Worm (Caenorhabditis elegans): Measurements from ENCODE around the gene nhr-55.

nhr-55 gene

DNA sequence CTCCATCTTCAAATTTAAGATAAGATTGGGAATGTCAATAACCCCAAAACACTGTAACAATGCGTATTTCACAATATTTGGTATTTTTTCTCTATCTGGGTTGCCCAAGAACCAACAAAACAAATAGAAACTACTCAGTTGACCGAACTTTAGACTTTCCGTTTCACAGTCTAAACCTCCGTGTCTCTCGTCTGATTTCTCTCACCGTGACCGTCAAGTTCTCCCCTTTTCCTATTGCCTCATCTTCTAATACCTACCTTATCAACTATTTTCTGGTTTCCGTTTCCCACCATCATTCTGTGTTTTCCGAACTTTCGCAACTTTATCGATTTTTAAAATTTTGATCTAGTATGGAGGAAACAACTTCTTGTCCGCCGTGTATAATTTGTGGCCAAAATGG, 16.3 kb downstream of the nhr-55 start, which contains the start of gene nhr-131 (continued):
- TF ChIP-seq nhr-90 (tag; optimal IDR thresholded peaks at IDR 0.05; ENCODE audit: poor library complexity) (peak; percentile 45), snu-23 (GFP tag; optimal IDR thresholded peaks at IDR 0.05) (peak; percentile 38), Y116A8C.19 (tag; optimal IDR thresholded peaks at IDR 0.05; ENCODE audit: borderline replicate concordance) (no peak), ztf-11 (tag; optimal IDR thresholded peaks at IDR 0.05) (no peak), pag-3 (tag; optimal IDR thresholded peaks at IDR 0.05; ENCODE audit: borderline replicate concordance, insufficient read depth) (no peak), elt-2 (tag; optimal IDR thresholded peaks at IDR 0.05) (peak; percentile 34), lin-35 (GFP tag; optimal IDR thresholded peaks at IDR 0.05) (peak in 1 of 2 experiments; percentile 60), ceh-63 (GFP tag; optimal IDR thresholded peaks at IDR 0.05) (no peak), nhr-71 (tag; optimal IDR thresholded peaks at IDR 0.05) (peak; percentile 29)

DNA sequence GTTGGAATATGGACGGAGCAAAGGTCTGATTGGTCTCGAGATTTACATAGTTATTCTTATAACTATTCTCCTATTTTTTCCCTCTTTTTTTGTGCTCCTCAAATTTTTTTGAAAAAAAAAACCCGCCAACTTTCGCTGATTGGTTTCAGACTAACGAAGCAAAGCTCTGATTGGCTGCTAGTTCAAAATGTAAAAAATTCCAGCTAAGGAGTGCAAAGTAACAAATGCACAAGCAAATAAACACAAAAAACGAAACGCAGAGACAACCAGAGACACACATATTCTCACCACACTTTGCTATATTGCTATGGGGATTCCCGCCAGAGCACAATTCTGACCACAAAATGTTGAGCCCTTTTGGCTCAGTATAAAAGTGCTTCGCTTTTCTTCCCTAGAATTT, 19.4 kb downstream of the nhr-55 start, which contains the start of gene T01G6.1:
Gene T01G6.1 (plus strand): TSS at position 301 of the 400 bp plus-strand sequence.
- TF ChIP-seq dpl-1 (GFP tag; optimal IDR thresholded peaks at IDR 0.05) = no peak
- no peak for TF ChIP-seq nhr-19 (GFP tag; conservative IDR thresholded peaks at IDR 0.05)
- TF ChIP-seq snu-23 (GFP tag; optimal IDR thresholded peaks at IDR 0.05) = no peak
- TF ChIP-seq nhr-47 (tag; optimal IDR thresholded peaks at IDR 0.05) = no peak
- no peak for TF ChIP-seq blmp-1 (tag; optimal IDR thresholded peaks at IDR 0.05)
- TF ChIP-seq aly-2 (tag; optimal IDR thresholded peaks at IDR 0.05) = no peak
- TF ChIP-seq nhr-76 (tag; optimal IDR thresholded peaks at IDR 0.05) = no peak
- no peak for TF ChIP-seq nhr-84 (tag; optimal IDR thresholded peaks at IDR 0.05)
- no peak for TF ChIP-seq pqm-1 (tag; optimal IDR thresholded peaks at IDR 0.05)
- no peak for TF ChIP-seq tbx-2 (tag; optimal IDR thresholded peaks at IDR 0.05)

DNA sequence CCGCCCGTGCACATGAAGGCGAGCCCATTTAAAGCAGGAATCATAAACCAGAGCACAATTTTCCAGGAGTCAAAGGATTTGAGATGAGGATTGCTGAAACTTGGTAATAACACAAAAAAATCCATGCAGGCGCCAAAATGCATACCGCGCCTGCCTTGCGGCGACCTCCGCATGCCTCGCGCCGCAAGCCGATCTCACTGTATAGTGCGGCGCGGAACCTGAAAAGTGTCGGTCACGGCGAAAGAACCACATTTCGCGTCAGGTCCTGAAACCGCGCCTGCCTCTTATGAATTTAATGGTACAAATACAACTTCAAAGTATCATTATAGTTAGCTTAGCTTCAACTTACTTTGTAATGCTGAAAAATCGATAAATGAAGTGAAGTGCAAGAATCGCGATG, 22.6 kb downstream of the nhr-55 start:
- TF ChIP-seq mef-2 (tag; optimal IDR thresholded peaks at IDR 0.05) (no peak), ceh-90 (tag; optimal IDR thresholded peaks at IDR 0.05) (no peak), tbx-2 (tag; optimal IDR thresholded peaks at IDR 0.05) (no peak), C04F5.9 (tag; optimal IDR thresholded peaks at IDR 0.05) (no peak), nhr-90 (tag; optimal IDR thresholded peaks at IDR 0.05; ENCODE audit: poor library complexity) (no peak), nhr-237 (tag; optimal IDR thresholded peaks at IDR 0.05) (no peak), swsn-7 (tag; optimal IDR thresholded peaks at IDR 0.05) (no peak)

DNA sequence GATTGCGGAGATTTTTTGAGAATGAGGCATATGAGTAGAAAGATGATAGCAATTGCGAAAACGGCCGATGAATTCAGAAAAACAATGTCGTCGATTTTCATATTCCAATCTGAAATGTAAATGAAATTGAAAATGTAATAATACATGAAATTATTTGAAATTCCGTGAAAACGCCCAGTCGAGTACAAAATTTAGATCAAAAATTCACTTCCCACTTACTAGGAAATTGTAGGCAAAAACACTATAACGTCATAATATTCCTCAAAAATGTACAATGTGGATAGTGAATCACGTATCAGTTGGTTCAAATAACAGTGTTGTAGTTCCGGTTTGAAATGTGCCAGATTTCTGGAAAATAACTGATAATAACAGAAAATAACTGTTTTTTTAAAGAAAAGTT, 23.3 kb downstream of the nhr-55 start, which contains the start of gene str-256:
Gene str-256 (minus strand): TSS at position 101 of the 400 bp plus-strand sequence.
- TF ChIP-seq C16A3.4 (tag; optimal IDR thresholded peaks at IDR 0.05) = no peak
- no peak for TF ChIP-seq zip-4 (GFP tag; optimal IDR thresholded peaks at IDR 0.05)

DNA sequence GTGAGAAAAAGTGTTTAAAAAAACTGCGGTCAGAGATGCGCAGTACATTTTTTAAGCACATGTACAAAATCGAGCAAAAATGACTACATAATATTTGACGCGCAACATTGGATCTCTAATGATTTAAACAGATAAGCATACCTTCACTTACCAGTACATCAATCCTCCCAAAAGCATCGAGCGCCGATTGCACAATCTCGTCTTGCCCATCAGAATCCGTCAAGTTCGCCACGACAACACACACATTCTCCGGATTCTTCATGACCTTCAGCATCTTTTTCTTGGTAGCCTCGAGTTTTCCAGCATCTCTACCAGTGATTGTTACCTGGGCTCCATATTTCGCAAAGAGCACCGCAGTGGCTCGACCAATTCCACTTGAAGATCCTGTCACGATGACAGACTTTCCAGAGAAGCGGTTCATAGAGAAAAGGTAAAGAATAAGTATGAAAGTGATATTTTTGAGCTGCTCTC, 24.9 kb downstream of the nhr-55 start, which contains the start of gene T01G6.10:
Gene T01G6.10 (minus strand): TSS at position 421 of the 471 bp plus-strand sequence.
- TF ChIP-seq unc-62 (GFP tag; optimal IDR thresholded peaks at IDR 0.05) (no peak), lin-15B (tag; optimal IDR thresholded peaks at IDR 0.05) (no peak), nhr-28 (tag; optimal IDR thresholded peaks at IDR 0.05) (no peak)

DNA sequence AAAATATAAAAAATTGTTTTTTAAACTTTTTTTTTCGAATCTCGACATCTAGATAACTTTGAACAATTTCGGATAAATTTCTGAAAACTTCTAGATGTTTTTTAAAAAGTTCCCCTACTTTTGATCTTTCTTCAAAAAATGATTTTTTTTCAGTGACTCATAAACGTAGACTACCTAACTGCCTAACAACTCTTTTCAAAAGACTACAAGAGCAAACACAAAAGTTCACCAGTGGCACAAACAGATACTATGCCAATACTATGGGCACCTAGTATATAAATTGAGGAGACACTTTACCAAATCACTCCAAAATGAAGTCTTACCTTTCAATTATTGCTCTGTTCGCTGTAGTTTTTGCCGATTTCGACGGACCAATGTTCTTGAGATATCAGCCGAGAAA, 25.8 kb downstream of the nhr-55 start, which contains the start of gene srlf-35:
Gene srlf-35 (plus strand): TSS at position 301 of the 400 bp plus-strand sequence.
- TF ChIP-seq zag-1 (tag; optimal IDR thresholded peaks at IDR 0.05) (no peak), lin-15B (tag; optimal IDR thresholded peaks at IDR 0.05) (no peak), mef-2 (tag; optimal IDR thresholded peaks at IDR 0.05) (no peak), ceh-82 (tag; optimal IDR thresholded peaks at IDR 0.05) (no peak), sup-37 (GFP tag; optimal IDR thresholded peaks at IDR 0.05) (no peak), nhr-11 (tag; optimal IDR thresholded peaks at IDR 0.05) (no peak), ztf-4 (tag; optimal IDR thresholded peaks at IDR 0.05) (no peak), grh-1 (GFP tag; IDR thresholded peaks at IDR 0.05) (no peak), rnt-1 (tag; optimal IDR thresholded peaks at IDR 0.05) (no peak), egl-13 (tag; optimal IDR thresholded peaks at IDR 0.05) (no peak)
